Worm (Caenorhabditis elegans) whole organism, late embryonic: Measurements from ENCODE around the gene K04E7.1.

Source experiments
- C08G9.2 ChIP-seq: sonication (generic microtip); optimal IDR thresholded peaks from 2 replicates; lab custom pipeline; 2016; ENCODE audit warnings: mild to moderate bottlenecking, missing genetic modification characterization, moderate library complexity, missing compliant biosample characterization
- C38D4.7 ChIP-seq: fragments of 200-800 bp; sonication (Bioruptor generic); optimal IDR thresholded peaks from 2 replicates; lab custom pipeline; 2018; ENCODE audit warnings: mild to moderate bottlenecking, missing genetic modification characterization, moderate library complexity, missing compliant biosample characterization
- F13H6.1 ChIP-seq: sonication (generic microtip); optimal IDR thresholded peaks from 2 replicates; lab custom pipeline; 2016; ENCODE audit warnings: missing genetic modification characterization, missing compliant biosample characterization
- K02D7.2 ChIP-seq: sonication (generic microtip); optimal IDR thresholded peaks from 2 replicates; lab custom pipeline; 2017; ENCODE audit warnings: mild to moderate bottlenecking, missing genetic modification characterization, missing compliant biosample characterization
- K09A11.1 ChIP-seq: sonication (generic microtip); optimal IDR thresholded peaks from 2 replicates; lab custom pipeline; 2017; ENCODE audit warnings: antibody characterized with exemption, mild to moderate bottlenecking, missing genetic modification characterization, missing compliant biosample characterization; ENCODE audit not compliant: insufficient read depth
- T23F11.4 ChIP-seq: fragments of 200-800 bp; sonication (Bioruptor generic); optimal IDR thresholded peaks from 2 replicates; lab custom pipeline; 2018; ENCODE audit warnings: mild to moderate bottlenecking, missing genetic modification characterization, missing compliant biosample characterization
- Y22D7AL.16 ChIP-seq: sonication (generic microtip); optimal IDR thresholded peaks from 2 replicates; lab custom pipeline; 2016; ENCODE audit warnings: missing genetic modification characterization, missing compliant biosample characterization
- ama-1 ChIP-seq: fragments of 150-350 bp; optimal IDR thresholded peaks from 2 replicates; lab custom pipeline; 2014
- ceh-14 ChIP-seq: sonication (generic microtip); optimal IDR thresholded peaks from 2 replicates; lab custom pipeline; 2016; ENCODE audit warnings: missing genotype, missing genetic modification characterization, missing compliant biosample characterization
- ceh-24 ChIP-seq: sonication (generic microtip); optimal IDR thresholded peaks from 2 replicates; lab custom pipeline; 2016; ENCODE audit warnings: mild to moderate bottlenecking, missing genetic modification characterization, missing compliant biosample characterization
- ceh-30 ChIP-seq: fragments of 150-350 bp; optimal IDR thresholded peaks from 2 replicates; lab custom pipeline; 2014; ENCODE audit warnings: missing biosample characterization, missing genetic modification characterization
- ceh-31 ChIP-seq: sonication (generic microtip); optimal IDR thresholded peaks from 2 replicates; lab custom pipeline; 2016; ENCODE audit warnings: missing genetic modification characterization, missing compliant biosample characterization
- ceh-6 ChIP-seq: fragments of 200-800 bp; sonication (Bioruptor generic); optimal IDR thresholded peaks from 2 replicates; lab custom pipeline; 2018; ENCODE audit warnings: mild to moderate bottlenecking, missing genetic modification characterization, missing compliant biosample characterization
- dmd-4 ChIP-seq: sonication (generic microtip); optimal IDR thresholded peaks from 2 replicates; lab custom pipeline; 2016; ENCODE audit warnings: borderline replicate concordance, missing genetic modification characterization, missing compliant biosample characterization
- dve-1 ChIP-seq: sonication (generic microtip); optimal IDR thresholded peaks from 2 replicates; lab custom pipeline; 2017; ENCODE audit warnings: antibody characterized with exemption, mild to moderate bottlenecking, missing genetic modification characterization, missing compliant biosample characterization
- elt-2 ChIP-seq: sonication (generic microtip); optimal IDR thresholded peaks from 2 replicates; lab custom pipeline; 2016; ENCODE audit warnings: missing genetic modification reagents, missing genetic modification characterization, missing compliant biosample characterization
- elt-4 ChIP-seq: sonication (generic microtip); optimal IDR thresholded peaks from 2 replicates; lab custom pipeline; 2016; ENCODE audit warnings: missing genetic modification characterization, missing compliant biosample characterization
- ets-4 ChIP-seq: sonication (generic microtip); optimal IDR thresholded peaks from 2 replicates; lab custom pipeline; 2016; ENCODE audit warnings: missing genetic modification characterization, missing compliant biosample characterization
- fax-1 ChIP-seq: sonication (generic microtip); optimal IDR thresholded peaks from 2 replicates; lab custom pipeline; 2016; ENCODE audit warnings: missing genotype, missing genetic modification characterization, missing compliant biosample characterization
- fkh-10 ChIP-seq: fragments of 150-350 bp; optimal IDR thresholded peaks from 2 replicates; lab custom pipeline; 2014; ENCODE audit warnings: missing biosample characterization, missing genetic modification reagents, missing genetic modification characterization
- fkh-6 ChIP-seq: sonication (generic microtip); optimal IDR thresholded peaks from 2 replicates; lab custom pipeline; 2016; ENCODE audit warnings: missing genetic modification characterization, missing compliant biosample characterization
- gmeb-2 ChIP-seq: sonication (generic microtip); optimal IDR thresholded peaks from 2 replicates; lab custom pipeline; 2016; ENCODE audit warnings: missing genetic modification characterization, inconsistent platforms, missing compliant biosample characterization
- hlh-13 ChIP-seq: fragments of 200-800 bp; sonication (Bioruptor generic); optimal IDR thresholded peaks from 2 replicates; lab custom pipeline; 2018; ENCODE audit warnings: mild to moderate bottlenecking, missing genetic modification characterization, missing compliant biosample characterization
- hlh-15 ChIP-seq: sonication (generic microtip); optimal IDR thresholded peaks from 2 replicates; lab custom pipeline; 2016; ENCODE audit warnings: missing genetic modification characterization, missing compliant biosample characterization
- hlh-30 ChIP-seq: sonication (generic microtip); optimal IDR thresholded peaks from 2 replicates; lab custom pipeline; 2017; ENCODE audit warnings: antibody characterized with exemption, missing genetic modification characterization, missing compliant biosample characterization; ENCODE audit not compliant: insufficient read depth
- hlh-6 ChIP-seq: sonication (generic microtip); optimal IDR thresholded peaks from 2 replicates; lab custom pipeline; 2016; ENCODE audit warnings: missing genotype, missing genetic modification characterization, missing compliant biosample characterization
- lim-6 ChIP-seq: sonication (generic microtip); optimal IDR thresholded peaks from 2 replicates; lab custom pipeline; 2016; ENCODE audit warnings: missing genetic modification characterization, missing compliant biosample characterization
- lin-11 ChIP-seq: fragments of 200-800 bp; sonication (Bioruptor generic); optimal IDR thresholded peaks from 2 replicates; lab custom pipeline; 2018; ENCODE audit warnings: mild to moderate bottlenecking, missing genetic modification characterization, missing compliant biosample characterization
- mec-3 ChIP-seq: sonication (generic microtip); optimal IDR thresholded peaks from 2 replicates; lab custom pipeline; 2016; ENCODE audit warnings: borderline replicate concordance, missing genetic modification characterization, missing compliant biosample characterization
- nhr-232 ChIP-seq: sonication (generic microtip); optimal IDR thresholded peaks from 2 replicates; lab custom pipeline; 2016; ENCODE audit warnings: missing genetic modification characterization, missing compliant biosample characterization
- pha-2 ChIP-seq: sonication (generic microtip); optimal IDR thresholded peaks from 2 replicates; lab custom pipeline; 2017; ENCODE audit warnings: mild to moderate bottlenecking, missing genetic modification characterization, missing compliant biosample characterization
- pqm-1 ChIP-seq: sonication (generic microtip); optimal IDR thresholded peaks from 2 replicates; lab custom pipeline; 2016; ENCODE audit warnings: missing genetic modification characterization, missing compliant biosample characterization
- pros-1 ChIP-seq: fragments of 150-350 bp; optimal IDR thresholded peaks from 2 replicates; lab custom pipeline; 2014; ENCODE audit warnings: missing biosample characterization, missing genetic modification reagents, missing genetic modification characterization
- ref-2 ChIP-seq: sonication (generic microtip); optimal IDR thresholded peaks from 2 replicates; lab custom pipeline; 2016; ENCODE audit warnings: missing genetic modification characterization, missing compliant biosample characterization
- rnt-1 ChIP-seq: sonication (generic microtip); optimal IDR thresholded peaks from 2 replicates; lab custom pipeline; 2016; ENCODE audit warnings: missing genetic modification characterization, missing compliant biosample characterization
- sdc-2 ChIP-seq: sonication (generic microtip); optimal IDR thresholded peaks from 2 replicates; lab custom pipeline; 2016; ENCODE audit warnings: missing genotype, missing genetic modification characterization, missing compliant biosample characterization
- sox-2 ChIP-seq: fragments of 200-800 bp; sonication (Bioruptor generic); IDR thresholded peaks from 2 replicates; pipeline ENCODE4 v1.3.6; 2022; ENCODE audit warnings: missing genetic modification reagents, missing genetic modification characterization, missing compliant biosample characterization
- sox-4 ChIP-seq: sonication (generic microtip); optimal IDR thresholded peaks from 2 replicates; lab custom pipeline; 2017; ENCODE audit warnings: mild to moderate bottlenecking, missing genetic modification characterization, inconsistent platforms, missing compliant biosample characterization
- tbx-2 ChIP-seq: sonication (generic microtip); optimal IDR thresholded peaks from 2 replicates; lab custom pipeline; 2016; ENCODE audit warnings: missing genetic modification characterization, missing compliant biosample characterization
- unc-42 ChIP-seq: sonication (generic microtip); optimal IDR thresholded peaks from 2 replicates; lab custom pipeline; 2016; ENCODE audit warnings: missing genotype, missing genetic modification characterization, missing compliant biosample characterization
- unc-55 ChIP-seq: sonication (generic microtip); optimal IDR thresholded peaks from 2 replicates; lab custom pipeline; 2017; ENCODE audit warnings: missing biosample characterization, missing genetic modification reagents, missing genetic modification characterization
- unc-86 ChIP-seq: sonication (generic microtip); optimal IDR thresholded peaks from 2 replicates; lab custom pipeline; 2016; ENCODE audit warnings: missing genetic modification characterization, missing compliant biosample characterization
- ztf-16 ChIP-seq: sonication (generic microtip); optimal IDR thresholded peaks from 2 replicates; lab custom pipeline; 2017; ENCODE audit warnings: missing genetic modification characterization, missing compliant biosample characterization

Gene K04E7.1

DNA sequence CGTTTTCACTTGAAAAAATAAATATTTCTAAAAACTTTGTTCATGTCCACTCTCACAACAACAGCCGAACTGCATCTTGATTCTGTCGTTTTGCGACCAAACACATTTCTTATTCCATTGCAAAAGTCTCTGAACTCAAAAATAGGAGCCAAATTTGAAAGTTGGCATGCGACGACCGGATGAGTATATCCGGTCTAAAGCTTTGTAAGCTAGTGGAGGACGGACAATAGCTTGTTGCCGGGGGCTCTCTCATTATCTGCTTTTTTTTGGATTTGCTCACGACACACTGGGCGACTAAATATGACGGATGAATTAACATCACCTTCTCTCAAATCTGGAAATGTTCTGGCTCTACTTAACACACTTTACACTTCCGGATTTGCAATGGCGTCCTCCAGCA, at the start of gene K04E7.1:
Gene K04E7.1, plus strand, starts transcription at position 301 of the 400 bp plus-strand sequence.
- TF ChIP-seq sox-2 (GFP tag; lab: Robert Waterston, UW) (no peak), pha-2 (tag; lab: Kevin White, UChicago) (no peak), unc-42 (tag; lab: Kevin White, UChicago) (no peak), ztf-16 (tag; lab: Kevin White, UChicago) (no peak), gmeb-2 (tag; lab: Kevin White, UChicago) (no peak), unc-86 (tag; lab: Kevin White, UChicago) (no peak), ceh-6 (GFP tag; lab: Kevin White, UChicago) (no peak), elt-4 (tag; lab: Kevin White, UChicago) (no peak), ceh-31 (tag; lab: Kevin White, UChicago) (no peak), Y22D7AL.16 (tag; lab: Kevin White, UChicago) (no peak), F13H6.1 (tag; lab: Kevin White, UChicago) (no peak), ama-1 (lab: Kevin White, UChicago) (no peak), hlh-13 (no peak), ceh-24 (no peak), dve-1 (no peak), mec-3 (no peak), elt-2 (tag; lab: Kevin White, UChicago) (no peak), C38D4.7 (no peak), tbx-2 (tag; lab: Kevin White, UChicago) (no peak), lim-6 (tag; lab: Kevin White, UChicago) (no peak)

DNA sequence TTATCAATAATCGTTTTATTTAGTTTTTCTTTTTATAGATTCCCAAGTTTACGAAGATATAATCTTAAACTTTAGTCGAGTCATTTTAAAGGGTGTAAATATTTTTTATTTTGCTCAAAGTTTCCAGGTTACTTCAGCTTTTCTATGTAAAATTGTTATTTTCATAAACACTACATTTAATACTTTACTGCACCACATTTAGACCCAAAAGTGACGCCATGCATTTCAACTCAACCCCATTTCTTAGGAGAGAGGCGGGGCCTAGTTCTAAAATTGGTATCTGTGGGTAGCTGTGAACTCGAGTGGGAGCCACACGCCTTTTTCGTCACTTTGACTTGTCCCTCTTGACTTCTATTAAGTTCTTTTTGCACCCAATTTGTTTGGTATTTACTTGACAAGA, 49.3 kb upstream of the K04E7.1 start, which contains the start of gene T22E5.1:
Gene T22E5.1, plus strand, starts transcription at position 301 of the 400 bp plus-strand sequence.
- TF ChIP-seq hlh-30 (tag; lab: Kevin White, UChicago) (no peak), rnt-1 (no peak), sdc-2 (tag; lab: Kevin White, UChicago) (no peak), K09A11.1 (no peak), dmd-4 (tag; lab: Kevin White, UChicago) (no peak)

DNA sequence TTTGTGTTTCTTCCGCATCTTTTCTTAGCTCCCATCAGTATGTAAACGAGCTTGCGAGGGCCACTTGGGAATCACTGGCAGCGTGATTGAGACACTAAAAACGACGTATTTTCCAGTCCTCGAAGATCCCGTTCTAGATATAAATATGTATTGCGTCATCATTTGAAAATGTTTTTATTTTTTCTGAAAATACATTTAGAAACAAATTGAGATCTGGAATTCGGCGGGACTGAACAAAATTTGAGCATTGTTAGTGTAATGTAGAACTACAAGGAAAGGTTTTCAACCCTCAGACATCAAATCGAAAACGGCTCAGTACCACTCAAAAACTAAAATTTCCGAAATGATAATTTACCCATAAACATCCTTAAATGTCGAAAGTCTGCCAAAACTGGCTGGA, 48.2 kb upstream of the K04E7.1 start:
- TF ChIP-seq rnt-1 (no peak), unc-42 (tag; lab: Kevin White, UChicago) (no peak), ceh-30 (tag; lab: Kevin White, UChicago) (no peak), unc-86 (tag; lab: Kevin White, UChicago) (no peak), F13H6.1 (tag; lab: Kevin White, UChicago) (no peak), ref-2 (tag; lab: Kevin White, UChicago) (no peak), fax-1 (tag; lab: Kevin White, UChicago) (no peak), elt-4 (tag; lab: Kevin White, UChicago) (no peak), pha-2 (tag; lab: Kevin White, UChicago) (no peak), pros-1 (no peak), C08G9.2 (no peak), hlh-6 (tag; lab: Kevin White, UChicago) (no peak), sox-2 (GFP tag; lab: Robert Waterston, UW) (no peak), K02D7.2 (tag; lab: Kevin White, UChicago) (no peak), hlh-15 (tag; lab: Kevin White, UChicago) (no peak), ceh-31 (tag; lab: Kevin White, UChicago) (no peak), dmd-4 (tag; lab: Kevin White, UChicago) (no peak), unc-55 (GFP tag; lab: Kevin White, UChicago) (no peak), lin-11 (tag; lab: Kevin White, UChicago) (no peak)
- TF ChIP-seq, all 69 proteins: peak for 0

DNA sequence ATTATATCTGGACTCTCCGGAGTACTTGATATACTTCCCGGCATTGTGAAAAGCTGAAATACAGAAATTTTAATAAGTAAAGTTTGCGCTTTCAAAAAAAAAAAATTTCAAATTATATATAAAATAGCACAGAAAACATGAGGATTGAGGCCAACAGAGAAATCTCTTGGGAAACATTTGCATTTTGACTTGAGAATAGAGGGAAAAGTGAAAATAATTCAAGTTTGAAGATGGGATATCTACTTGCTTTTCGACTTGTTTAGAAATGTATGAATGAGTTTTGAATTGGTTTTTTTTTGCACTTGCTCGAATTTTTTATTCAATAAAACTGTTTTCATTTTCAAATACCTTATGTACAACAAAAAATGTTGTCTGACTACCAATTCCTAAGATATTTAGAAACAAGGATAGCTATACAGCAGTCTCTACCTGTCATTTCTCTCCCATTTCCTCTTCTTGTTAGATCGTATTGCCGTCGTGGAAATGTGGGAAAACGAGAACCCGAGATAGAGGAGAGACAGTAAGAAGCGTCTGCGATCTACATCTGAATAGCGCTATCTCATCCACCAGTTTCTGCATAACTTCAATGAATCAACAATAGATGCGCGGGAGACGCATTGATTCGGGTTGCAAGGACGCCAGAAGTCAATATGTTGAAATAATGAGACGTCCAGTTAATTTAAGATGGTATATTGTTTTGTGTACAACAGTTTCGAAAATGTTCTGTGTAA, 45.3 kb upstream of the K04E7.1 start, which contains the start of gene T22E5.6:
Gene T22E5.6, minus strand, starts transcription at position 51 of the 731 bp plus-strand sequence.
- TF ChIP-seq ets-4 (no peak), fkh-6 (no peak), fkh-10 (no peak), mec-3 (no peak), T23F11.4 (GFP tag; lab: Kevin White, UChicago) (no peak), ceh-14 (no peak), elt-2 (tag; lab: Kevin White, UChicago) (no peak), pros-1 (no peak), hlh-6 (tag; lab: Kevin White, UChicago) (no peak), rnt-1 (no peak), pqm-1 (tag; lab: Kevin White, UChicago) (no peak), unc-42 (tag; lab: Kevin White, UChicago) (no peak), elt-4 (tag; lab: Kevin White, UChicago) (no peak), sox-4 (tag; lab: Kevin White, UChicago) (no peak), K02D7.2 (tag; lab: Kevin White, UChicago) (no peak), nhr-232 (tag; lab: Kevin White, UChicago) (no peak), ref-2 (tag; lab: Kevin White, UChicago) (no peak)
